Fruit fly (Drosophila melanogaster) whole organism, embryonic: Measurements from ENCODE around the gene sud1.

Experiments
- ATbp ChIP-seq: fragments of 200-800 bp; sonication (Bioruptor generic); optimal IDR thresholded peaks from 2 replicates; lab custom pipeline; 2017; ENCODE audit warnings: missing biosample characterization, mild to moderate bottlenecking, missing genetic modification characterization, missing genetic modification reagents
- Atf3 ChIP-seq: fragments of 200-800 bp; sonication (Bioruptor generic); optimal IDR thresholded peaks from 3 replicates; lab custom pipeline; 2016; ENCODE audit warnings: missing biosample characterization, missing genetic modification characterization
- Bteb2 ChIP-seq: fragments of 200-800 bp; sonication (Bioruptor generic); optimal IDR thresholded peaks from 2 replicates; lab custom pipeline; 2016; ENCODE audit warnings: missing biosample characterization, missing genetic modification characterization
- CG10274 ChIP-seq: fragments of 200-800 bp; sonication (Bioruptor generic); optimal IDR thresholded peaks from 3 replicates; lab custom pipeline; 2017; ENCODE audit warnings: missing biosample characterization, mild to moderate bottlenecking, missing genetic modification characterization
- CG10565 ChIP-seq: fragments of 200-800 bp; sonication (Bioruptor generic); optimal IDR thresholded peaks from 3 replicates; lab custom pipeline; 2016; ENCODE audit warnings: missing biosample characterization, mild to moderate bottlenecking, missing genetic modification characterization
- CG11723 ChIP-seq: fragments of 200-800 bp; sonication (Bioruptor generic); optimal IDR thresholded peaks from 2 replicates; lab custom pipeline; 2017; ENCODE audit warnings: missing biosample characterization, mild to moderate bottlenecking, missing genetic modification characterization
- CG13296 ChIP-seq: fragments of 200-800 bp; sonication (Bioruptor generic); optimal IDR thresholded peaks from 3 replicates; lab custom pipeline; 2018; ENCODE audit warnings: missing biosample characterization, mild to moderate bottlenecking, missing genetic modification characterization
- CG13775 ChIP-seq: fragments of 200-800 bp; sonication (Bioruptor generic); optimal IDR thresholded peaks from 3 replicates; lab custom pipeline; 2017; ENCODE audit warnings: missing biosample characterization, mild to moderate bottlenecking, missing genetic modification characterization
- CG14014 ChIP-seq: fragments of 200-800 bp; sonication (Bioruptor generic); IDR thresholded peaks from 2 replicates; pipeline ENCODE4 v1.3.6; 2022; ENCODE audit warnings: missing biosample characterization, missing genetic modification characterization
- CG15696 ChIP-seq: fragments of 200-800 bp; sonication (Bioruptor generic); optimal IDR thresholded peaks from 2 replicates; lab custom pipeline; 2019; ENCODE audit warnings: missing biosample characterization, mild to moderate bottlenecking, missing genetic modification characterization, moderate library complexity
- CG18599 ChIP-seq: fragments of 200-800 bp; sonication (Bioruptor generic); optimal IDR thresholded peaks from 3 replicates; lab custom pipeline; 2017; ENCODE audit warnings: missing biosample characterization, missing genetic modification characterization, mild to moderate bottlenecking, moderate library complexity, missing genetic modification reagents
- CG30020 ChIP-seq: fragments of 200-800 bp; optimal IDR thresholded peaks from 2 replicates; lab custom pipeline; 2019; ENCODE audit warnings: missing biosample characterization, mild to moderate bottlenecking, missing genetic modification characterization, moderate library complexity
- CG43689 ChIP-seq: fragments of 200-800 bp; sonication (Bioruptor generic); IDR thresholded peaks from 2 replicates; pipeline ENCODE4 v1.3.6; 2022; ENCODE audit warnings: missing biosample characterization, missing genetic modification characterization
- CG6689 ChIP-seq: fragments of 200-800 bp; sonication (Bioruptor generic); IDR thresholded peaks from 2 replicates; pipeline ENCODE4 v1.3.6; 2022; ENCODE audit warnings: missing biosample characterization, missing genetic modification characterization
- CG7987 ChIP-seq: fragments of 200-800 bp; sonication (Bioruptor generic); optimal IDR thresholded peaks from 2 replicates; lab custom pipeline; 2018; ENCODE audit warnings: missing biosample characterization, mild to moderate bottlenecking, missing genetic modification characterization, moderate library complexity
- Dbx ChIP-seq: fragments of 200-800 bp; sonication (Bioruptor generic); IDR thresholded peaks from 3 replicates; pipeline ENCODE4 v1.3.6; 2022; ENCODE audit warnings: missing biosample characterization, missing genetic modification characterization
- Dip3 ChIP-seq: fragments of 200-800 bp; sonication (Bioruptor generic); optimal IDR thresholded peaks from 3 replicates; lab custom pipeline; 2016; ENCODE audit warnings: missing biosample characterization, missing genetic modification characterization
- Eip74EF ChIP-seq, 2 experiments: fragments of 200-800 bp in 1 of 2; fragments of >200 bp in 1 of 2; sonication (Bioruptor generic) in 1 of 2; optimal IDR thresholded peaks; 2 replicates each; lab custom pipeline; 2017 to 2019; ENCODE audit warnings: missing biosample characterization in 2 of 2, missing genetic modification characterization in 2 of 2, mild to moderate bottlenecking in 1 of 2, moderate library complexity in 1 of 2
- Gsc ChIP-seq: fragments of 200-800 bp; sonication (Bioruptor generic); IDR thresholded peaks from 2 replicates; pipeline ENCODE4 v1.3.6; 2022; ENCODE audit warnings: missing biosample characterization, missing genetic modification characterization
- HHEX ChIP-seq: fragments of 200-800 bp; sonication (Bioruptor generic); optimal IDR thresholded peaks from 3 replicates; lab custom pipeline; 2017; ENCODE audit warnings: missing biosample characterization, mild to moderate bottlenecking, missing genetic modification characterization, missing genetic modification reagents
- Hey ChIP-seq: fragments of 200-800 bp; sonication (Bioruptor generic); optimal IDR thresholded peaks from 3 replicates; lab custom pipeline; 2018; ENCODE audit warnings: missing biosample characterization, mild to moderate bottlenecking, missing genetic modification characterization
- Hmr ChIP-seq: fragments of 200-800 bp; sonication (Bioruptor generic); optimal IDR thresholded peaks from 3 replicates; lab custom pipeline; 2017; ENCODE audit warnings: mild to moderate bottlenecking, missing biosample characterization, missing genetic modification reagents, missing genetic modification characterization
- Hmx ChIP-seq: fragments of 200-800 bp; sonication (Bioruptor generic); optimal IDR thresholded peaks from 2 replicates; lab custom pipeline; 2016; ENCODE audit warnings: missing biosample characterization, missing genetic modification characterization
- Hr78 ChIP-seq, 2 experiments: fragments of 200-800 bp in 1 of 2; fragments of >200 bp in 1 of 2; sonication (Bioruptor generic) in 1 of 2; optimal IDR thresholded peaks; 2 replicates each; lab custom pipeline; 2017 to 2019; ENCODE audit warnings: missing biosample characterization in 2 of 2, missing genetic modification characterization in 2 of 2, mild to moderate bottlenecking in 1 of 2, moderate library complexity in 1 of 2
- MTF-1 ChIP-seq: fragments of 200-800 bp; sonication (Bioruptor generic); optimal IDR thresholded peaks from 2 replicates; lab custom pipeline; 2018; ENCODE audit warnings: missing biosample characterization, mild to moderate bottlenecking, missing genetic modification characterization, borderline replicate concordance
- NC2β ChIP-seq: fragments of 200-800 bp; sonication (Bioruptor generic); optimal IDR thresholded peaks from 2 replicates; lab custom pipeline; 2016; ENCODE audit warnings: missing biosample characterization, missing genetic modification characterization
- Ptx1 ChIP-seq: fragments of 200-800 bp; sonication (Bioruptor generic); IDR thresholded peaks from 2 replicates; pipeline ENCODE4 v1.3.6; 2022; ENCODE audit warnings: missing biosample characterization, missing genetic modification characterization
- Side ChIP-seq: fragments of 200-800 bp; sonication (Bioruptor generic); optimal IDR thresholded peaks from 2 replicates; lab custom pipeline; 2016; ENCODE audit warnings: missing biosample characterization, missing genetic modification characterization
- Sox102F ChIP-seq: fragments of 200-800 bp; sonication (Bioruptor generic); optimal IDR thresholded peaks from 2 replicates; lab custom pipeline; 2018; ENCODE audit warnings: missing biosample characterization, mild to moderate bottlenecking, missing genetic modification characterization, moderate library complexity
- Ssrp ChIP-seq: fragments of 200-800 bp; sonication (Bioruptor generic); optimal IDR thresholded peaks from 2 replicates; lab custom pipeline; 2018; ENCODE audit warnings: missing biosample characterization, mild to moderate bottlenecking, missing genetic modification characterization, moderate library complexity
- ara ChIP-seq: fragments of 200-800 bp; sonication (Bioruptor generic); IDR thresholded peaks from 2 replicates; pipeline ENCODE4 v1.3.6; 2022; ENCODE audit warnings: missing biosample characterization, missing genetic modification characterization
- chif ChIP-seq, 2 experiments: fragments of 200-800 bp; sonication (Bioruptor generic); optimal IDR thresholded peaks; 3 replicates each; lab custom pipeline; 2016; ENCODE audit warnings: missing biosample characterization in 2 of 2, missing genetic modification characterization in 2 of 2
- da ChIP-seq: fragments of 200-800 bp; sonication (Bioruptor generic); optimal IDR thresholded peaks from 2 replicates; lab custom pipeline; 2016; ENCODE audit warnings: missing biosample characterization, missing genetic modification characterization
- dan ChIP-seq: fragments of 200-800 bp; sonication (Bioruptor generic); IDR thresholded peaks from 2 replicates; pipeline ENCODE4 v1.3.6; 2022; ENCODE audit warnings: missing biosample characterization, missing genetic modification characterization
- dmrt99B ChIP-seq: fragments of 200-800 bp; sonication (Bioruptor generic); optimal IDR thresholded peaks from 2 replicates; lab custom pipeline; 2018; ENCODE audit warnings: missing biosample characterization, mild to moderate bottlenecking, missing genetic modification characterization, moderate library complexity
- ems ChIP-seq: fragments of 200-800 bp; sonication (Bioruptor generic); optimal IDR thresholded peaks from 3 replicates; lab custom pipeline; 2016; ENCODE audit warnings: missing biosample characterization, missing genetic modification characterization
- fu2 ChIP-seq: fragments of 200-800 bp; sonication (Bioruptor generic); optimal IDR thresholded peaks from 2 replicates; lab custom pipeline; 2016; ENCODE audit warnings: missing biosample characterization, missing genetic modification characterization
- gcm2 ChIP-seq: fragments of 200-800 bp; sonication (Bioruptor generic); optimal IDR thresholded peaks from 2 replicates; lab custom pipeline; 2016; ENCODE audit warnings: missing biosample characterization, missing genetic modification characterization
- gsb-n ChIP-seq: fragments of 200-800 bp; sonication (Bioruptor generic); optimal IDR thresholded peaks from 3 replicates; lab custom pipeline; 2018; ENCODE audit warnings: missing biosample characterization, mild to moderate bottlenecking, missing genetic modification characterization
- inv ChIP-seq: fragments of 200-800 bp; sonication (Bioruptor generic); IDR thresholded peaks from 2 replicates; pipeline ENCODE4 v1.3.6; 2022; ENCODE audit warnings: missing biosample characterization, missing genetic modification characterization; ENCODE audit not compliant: partially characterized antibody
- lilli ChIP-seq: fragments of 200-800 bp; sonication (Bioruptor generic); optimal IDR thresholded peaks from 3 replicates; lab custom pipeline; 2016; ENCODE audit warnings: missing biosample characterization, missing genetic modification characterization
- lmd ChIP-seq: fragments of 200-800 bp; sonication (Bioruptor generic); IDR thresholded peaks from 2 replicates; pipeline ENCODE4 v1.3.6; 2022; ENCODE audit warnings: missing biosample characterization, missing genetic modification characterization
- lola ChIP-seq, 3 experiments: fragments of >200 bp in 2 of 3; fragments of 200-800 bp in 1 of 3; sonication (Bioruptor generic) in 1 of 3; optimal IDR thresholded peaks; 2 replicates each; lab custom pipeline; 2017 to 2019; ENCODE audit warnings: missing biosample characterization in 3 of 3, missing genetic modification characterization in 3 of 3, mild to moderate bottlenecking in 1 of 3, moderate library complexity in 1 of 3
- nerfin-2 ChIP-seq: fragments of 200-800 bp; sonication (Bioruptor generic); IDR thresholded peaks from 2 replicates; pipeline ENCODE4 v1.3.6; 2022; ENCODE audit warnings: missing biosample characterization, missing genetic modification characterization; ENCODE audit not compliant: partially characterized antibody
- pzg ChIP-seq: fragments of 200-800 bp; sonication (Bioruptor generic); optimal IDR thresholded peaks from 3 replicates; lab custom pipeline; 2018; ENCODE audit warnings: missing biosample characterization, mild to moderate bottlenecking, missing genetic modification characterization, moderate library complexity
- so ChIP-seq: fragments of 200-800 bp; sonication (Bioruptor generic); IDR thresholded peaks from 3 replicates; pipeline ENCODE4 v1.3.6; 2022; ENCODE audit warnings: missing biosample characterization, missing genetic modification characterization
- wor ChIP-seq: fragments of 200-800 bp; sonication (Bioruptor generic); IDR thresholded peaks from 2 replicates; pipeline ENCODE4 v1.3.6; 2022; ENCODE audit warnings: missing biosample characterization, missing genetic modification characterization

sud1 gene

DNA sequence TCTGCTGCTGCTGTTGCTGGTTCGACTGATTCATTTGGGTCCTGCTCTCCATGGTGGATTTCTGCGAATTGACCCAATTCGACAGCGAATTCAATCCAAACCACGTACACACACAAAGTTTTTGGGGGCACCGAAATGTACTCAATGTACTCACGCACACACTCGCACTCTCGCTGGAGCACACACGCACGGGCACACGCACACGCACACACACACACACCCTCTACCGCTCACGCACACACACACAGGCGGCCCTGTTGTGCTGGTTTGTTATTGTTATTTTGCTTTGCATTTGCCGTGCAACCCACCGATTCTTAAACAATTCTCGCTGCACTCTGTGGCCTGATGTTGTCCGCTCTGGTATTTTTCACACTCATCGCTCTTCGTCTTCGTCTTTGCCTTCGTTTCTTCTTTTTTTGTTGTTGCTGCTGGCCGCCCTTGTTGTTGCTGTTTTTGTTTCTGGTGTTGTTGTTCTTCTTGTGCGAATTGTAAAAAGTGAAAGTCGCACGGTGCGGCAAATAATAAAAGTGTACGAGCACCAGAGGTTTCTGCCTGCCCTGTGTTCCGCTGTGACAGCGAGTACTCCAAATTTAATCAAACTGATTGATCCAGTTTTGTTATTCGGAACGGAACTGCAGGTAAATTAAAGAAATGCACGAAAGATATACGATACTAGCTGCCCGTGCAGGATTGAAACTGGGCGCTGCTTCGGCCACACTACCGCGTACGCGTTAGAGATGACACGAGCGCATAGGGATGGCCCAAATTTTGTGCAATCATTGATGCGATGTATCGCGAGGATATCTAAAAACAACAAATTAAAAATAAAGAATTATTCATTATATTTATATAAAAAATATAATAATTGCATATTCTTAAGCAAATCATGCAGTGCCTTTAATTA is 41.5 kb downstream of the sud1 start, which contains the start of gene CG3744 (continued):
- TF ChIP-seq CG18599 (GFP tag; lab: Kevin White, UChicago), result peak; percentile 93
- TF ChIP-seq Hr78 (GFP tag; optimal IDR thresholded peaks at IDR 0.05; lab: Kevin White, UChicago), result no peak
- TF ChIP-seq ems (GFP tag; lab: Kevin White, UChicago), result peak; percentile 85
- peak; percentile 85 for TF ChIP-seq dmrt99B (tag; lab: Kevin White, UChicago)
- TF ChIP-seq lmd (GFP tag; lab: Robert Waterston, UW), result peak; percentile 93
- TF ChIP-seq Eip74EF (GFP tag; optimal IDR thresholded peaks at IDR 0.05; lab: Kevin White, UChicago), result peak in 1 of 2 experiments; percentile 65
- peak; percentile 95 for TF ChIP-seq Ptx1 (GFP tag; lab: Robert Waterston, UW)
- TF ChIP-seq HHEX (GFP tag; lab: Kevin White, UChicago), result peak; percentile 88
- peak; percentile 14 for TF ChIP-seq CG10565
- peak; percentile 95 for TF ChIP-seq CG14014 (GFP tag; lab: Robert Waterston, UW)
- peak; percentile 57 for TF ChIP-seq pzg (GFP tag; lab: Kevin White, UChicago)
- peak; percentile 35 for TF ChIP-seq NC2β (GFP tag; lab: Kevin White, UChicago)
- peak; percentile 9 for TF ChIP-seq Hey (tag; lab: Kevin White, UChicago)
- peak; percentile 53 for TF ChIP-seq Atf3
- peak; percentile 72 for TF ChIP-seq CG30020 (tag; lab: Kevin White, UChicago)
- TF ChIP-seq Sox102F (GFP tag; lab: Kevin White, UChicago), result peak; percentile 90
- peak; percentile 82 for TF ChIP-seq wor
- peak; percentile 90 for TF ChIP-seq CG13296 (GFP tag; lab: Kevin White, UChicago)
- TF ChIP-seq CG43689 (GFP tag; lab: Robert Waterston, UW), result peak; percentile 82
- peak; percentile 92 for TF ChIP-seq ara
- no peak for TF ChIP-seq da (GFP tag; lab: Kevin White, UChicago)
- TF ChIP-seq chif (GFP tag; optimal IDR thresholded peaks at IDR 0.05; lab: Kevin White, UChicago), result peak; percentile 40 to 59
- peak; percentile 88 for TF ChIP-seq lilli (GFP tag; lab: Kevin White, UChicago)
- peak; percentile 93 for TF ChIP-seq CG6689 (GFP tag; lab: Robert Waterston, UW)
- peak; percentile 52 for TF ChIP-seq CG7987 (GFP tag; lab: Kevin White, UChicago)
- TF ChIP-seq Bteb2 (GFP tag; lab: Kevin White, UChicago), result peak; percentile 48
- peak; percentile 65 for TF ChIP-seq Gsc (GFP tag; lab: Robert Waterston, UW)
- TF ChIP-seq Hmr, result peak; percentile 95
- TF ChIP-seq fu2 (GFP tag; lab: Kevin White, UChicago), result peak; percentile 78
- peak; percentile 88 for TF ChIP-seq Ssrp (tag; lab: Kevin White, UChicago)
- TF ChIP-seq so (GFP tag; lab: Robert Waterston, UW), result peak; percentile 94
- TF ChIP-seq lola (GFP tag; optimal IDR thresholded peaks at IDR 0.05; lab: Kevin White, UChicago), result peak in 1 of 3 experiments; percentile 88
- peak; percentile 78 for TF ChIP-seq gsb-n (tag; lab: Kevin White, UChicago)
- TF ChIP-seq nerfin-2 (GFP tag; lab: Robert Waterston, UW), result peak; percentile 65
- peak; percentile 34; the same call in 1 of the 2 replicates for TF ChIP-seq dan (GFP tag; lab: Robert Waterston, UW)
- peak; percentile 91 for TF ChIP-seq CG15696 (tag; lab: Kevin White, UChicago)
- no peak for TF ChIP-seq ATbp (GFP tag; lab: Kevin White, UChicago)
- TF ChIP-seq Dbx, result peak; percentile 98
- TF ChIP-seq Hmx (GFP tag; lab: Kevin White, UChicago), result no peak
- TF ChIP-seq gcm2 (GFP tag; lab: Kevin White, UChicago), result peak; percentile 43
- peak; percentile 77 for TF ChIP-seq CG11723 (GFP tag; lab: Kevin White, UChicago)
- TF ChIP-seq CG10274 (GFP tag; lab: Kevin White, UChicago), result peak; percentile 57
- peak; percentile 81 for TF ChIP-seq MTF-1
- TF ChIP-seq Dip3 (GFP tag; lab: Kevin White, UChicago), result peak; percentile 72
- TF ChIP-seq Side, result peak; percentile 39
- TF ChIP-seq CG13775 (GFP tag; lab: Kevin White, UChicago), result peak; percentile 89
- TF ChIP-seq inv (GFP tag; lab: Robert Waterston, UW), result peak; percentile 94
